Fruit fly (Drosophila melanogaster) whole organism, prepupa: ENCODE data around the gene CG43293.
A peak's percentile ranks its signal among the peaks of the same experiment; 100 is the strongest.

ENCODE experiments used
- CG10631 ChIP-seq: fragments of 200-800 bp; sonication (Bioruptor generic); optimal IDR thresholded peaks from 2 replicates; lab custom pipeline; 2016; ENCODE audit warnings: missing biosample characterization, missing genetic modification characterization
- CG7368 ChIP-seq: fragments of 200-800 bp; sonication (Bioruptor generic); optimal IDR thresholded peaks from 3 replicates; lab custom pipeline; 2016; ENCODE audit warnings: missing biosample characterization, missing genetic modification characterization
- CG8319 ChIP-seq: fragments of 200-800 bp; sonication (Bioruptor generic); optimal IDR thresholded peaks from 3 replicates; lab custom pipeline; 2016; ENCODE audit warnings: missing biosample characterization, missing genetic modification characterization
- CG8632 ChIP-seq: fragments of 200-800 bp; sonication (Bioruptor generic); optimal IDR thresholded peaks from 3 replicates; lab custom pipeline; 2016; ENCODE audit warnings: missing biosample characterization, missing genetic modification characterization
- Eip75B ChIP-seq: fragments of 200-800 bp; sonication (Bioruptor generic); optimal IDR thresholded peaks from 3 replicates; lab custom pipeline; 2016; ENCODE audit warnings: missing biosample characterization, missing genetic modification characterization
- Ets21C ChIP-seq: fragments of 200-800 bp; sonication (Bioruptor generic); optimal IDR thresholded peaks from 3 replicates; lab custom pipeline; 2016; ENCODE audit warnings: missing biosample characterization, missing genetic modification characterization
- Lpt ChIP-seq: fragments of 200-800 bp; sonication (Bioruptor generic); optimal IDR thresholded peaks from 3 replicates; lab custom pipeline; 2016; ENCODE audit warnings: missing biosample characterization, missing genetic modification characterization
- fd85E ChIP-seq: fragments of 200-800 bp; sonication (Bioruptor generic); optimal IDR thresholded peaks from 3 replicates; lab custom pipeline; 2016; ENCODE audit warnings: missing biosample characterization, missing genetic modification characterization
- net ChIP-seq: fragments of 200-800 bp; sonication (Bioruptor generic); optimal IDR thresholded peaks from 3 replicates; lab custom pipeline; 2016; ENCODE audit warnings: missing biosample characterization, missing genetic modification characterization

dm6 chr3L:6220187-6220586 lies 35.2 kb downstream of the CG43293 start, which contains the start of gene CG33946:
- peak; percentile 41 for TF ChIP-seq Lpt (GFP tag; lab: Kevin White, UChicago)
- peak; percentile 37 for TF ChIP-seq CG8632 (GFP tag; lab: Kevin White, UChicago)
- peak; percentile 40 for TF ChIP-seq CG8319 (GFP tag; lab: Kevin White, UChicago)
- peak; percentile 42 for TF ChIP-seq net (GFP tag; lab: Kevin White, UChicago)
- TF ChIP-seq CG7368, result peak; percentile 39
- peak; percentile 72 for TF ChIP-seq Ets21C (GFP tag; lab: Kevin White, UChicago)
- TF ChIP-seq fd85E (GFP tag; lab: Kevin White, UChicago), result no peak
- TF ChIP-seq CG10631, result peak; percentile 49
- TF ChIP-seq Eip75B (GFP tag; lab: Kevin White, UChicago), result peak; percentile 39
